Worm (Caenorhabditis elegans) whole organism, L4 larva: ENCODE results near the gene H37A05.2.
A peak's percentile ranks its signal among the peaks of the same experiment; 100 is the strongest.

Experiments
- D1046.2 ChIP-seq: fragments of 200-800 bp; sonication (Bioruptor generic); IDR thresholded peaks from 2 replicates; pipeline ENCODE4 v1.3.6; 2022; ENCODE audit warnings: missing genetic modification characterization, missing compliant biosample characterization
- F44E2.7 ChIP-seq: fragments of 200-800 bp; sonication (Bioruptor generic); IDR thresholded peaks from 2 replicates; pipeline ENCODE4 v2.1.2; 2022; ENCODE audit warnings: missing genetic modification characterization, missing compliant biosample characterization
- T20F7.1 ChIP-seq: fragments of 200-800 bp; sonication (Bioruptor generic); optimal IDR thresholded peaks from 2 replicates; lab custom pipeline; 2018; ENCODE audit warnings: mild to moderate bottlenecking, missing genetic modification characterization, missing compliant biosample characterization
- Y105C5A.15 ChIP-seq: fragments of 200-800 bp; sonication (Bioruptor generic); IDR thresholded peaks from 2 replicates; pipeline ENCODE4 v1.3.6; 2022; ENCODE audit warnings: missing genetic modification characterization, missing compliant biosample characterization
- Y5F2A.4 ChIP-seq: fragments of 200-800 bp; sonication (Bioruptor generic); optimal IDR thresholded peaks from 2 replicates; lab custom pipeline; 2018; ENCODE audit warnings: mild to moderate bottlenecking, missing genetic modification characterization, missing compliant biosample characterization
- Y75B8A.6 ChIP-seq: fragments of 200-800 bp; sonication (Bioruptor generic); IDR thresholded peaks from 2 replicates; pipeline ENCODE4 v1.3.6; 2022; ENCODE audit warnings: missing genetic modification reagents, missing genetic modification characterization, missing compliant biosample characterization
- aly-2 ChIP-seq: sonication (generic microtip); optimal IDR thresholded peaks from 2 replicates; lab custom pipeline; 2018; ENCODE audit warnings: missing biosample characterization, missing genetic modification characterization
- ceh-20 ChIP-seq: fragments of 200-800 bp; sonication (Bioruptor generic); IDR thresholded peaks from 2 replicates; pipeline ENCODE4 v1.3.6; 2022; ENCODE audit warnings: missing genetic modification reagents, missing genetic modification characterization, missing compliant biosample characterization
- ceh-32 ChIP-seq: sonication (generic microtip); optimal IDR thresholded peaks from 2 replicates; lab custom pipeline; 2016; ENCODE audit warnings: mild to moderate bottlenecking, missing genetic modification characterization, missing compliant biosample characterization; ENCODE audit not compliant: poor library complexity
- ces-1 ChIP-seq: fragments of 150-350 bp; sonication (generic microtip); optimal IDR thresholded peaks from 4 replicates; lab custom pipeline; 2014; ENCODE audit warnings: missing biosample characterization, missing genetic modification reagents, missing genetic modification characterization
- ctbp-1 ChIP-seq: fragments of 200-800 bp; sonication (Bioruptor generic); IDR thresholded peaks from 2 replicates; pipeline ENCODE4 v1.3.6; 2022; ENCODE audit warnings: missing genetic modification reagents, missing genetic modification characterization, missing compliant biosample characterization
- daf-12 ChIP-seq: fragments of 150-350 bp; optimal IDR thresholded peaks from 2 replicates; lab custom pipeline; 2014; ENCODE audit warnings: missing biosample characterization, missing genetic modification reagents, missing genetic modification characterization
- daf-19 ChIP-seq: fragments of 200-800 bp; sonication (Bioruptor generic); conservative IDR thresholded peaks from 2 replicates; pipeline ENCODE4 v1.3.6; 2022; ENCODE audit warnings: missing genetic modification characterization, missing compliant biosample characterization
- dmd-6 ChIP-seq: fragments of 200-800 bp; sonication (Bioruptor generic); IDR thresholded peaks from 2 replicates; pipeline ENCODE4 v1.3.6; 2022; ENCODE audit warnings: missing genetic modification reagents, missing genetic modification characterization, missing compliant biosample characterization
- dmd-8 ChIP-seq: fragments of 200-800 bp; sonication (Bioruptor generic); IDR thresholded peaks from 2 replicates; pipeline ENCODE4 v1.3.6; 2022; ENCODE audit warnings: missing genetic modification characterization, missing compliant biosample characterization
- dmd-9 ChIP-seq: fragments of 200-800 bp; sonication (Bioruptor generic); IDR thresholded peaks from 2 replicates; pipeline ENCODE4 v1.3.6; 2022; ENCODE audit warnings: missing genetic modification reagents, missing genetic modification characterization, missing compliant biosample characterization
- duxl-1 ChIP-seq: sonication (generic microtip); optimal IDR thresholded peaks from 2 replicates; lab custom pipeline; 2016; ENCODE audit warnings: mild to moderate bottlenecking, missing genetic modification characterization, moderate library complexity, missing compliant biosample characterization; ENCODE audit not compliant: poor library complexity
- dve-1 ChIP-seq: sonication (generic microtip); optimal IDR thresholded peaks from 2 replicates; lab custom pipeline; 2017; ENCODE audit warnings: antibody characterized with exemption, mild to moderate bottlenecking, missing genetic modification characterization, missing compliant biosample characterization; ENCODE audit not compliant: insufficient read depth
- egl-43 ChIP-seq: fragments of 200-800 bp; sonication (Bioruptor generic); IDR thresholded peaks from 2 replicates; pipeline ENCODE4 v1.3.6; 2022; ENCODE audit warnings: missing genetic modification reagents, missing genetic modification characterization, missing compliant biosample characterization
- fkh-10 ChIP-seq: fragments of 150-350 bp; optimal IDR thresholded peaks from 2 replicates; lab custom pipeline; 2014; ENCODE audit warnings: missing biosample characterization, missing genetic modification reagents, missing genetic modification characterization
- hlh-11 ChIP-seq: fragments of 200-800 bp; sonication (Bioruptor generic); optimal IDR thresholded peaks from 2 replicates; lab custom pipeline; 2018; ENCODE audit warnings: mild to moderate bottlenecking, missing genetic modification characterization, missing compliant biosample characterization
- hmg-1.1 ChIP-seq: fragments of 200-800 bp; sonication (Bioruptor generic); IDR thresholded peaks from 2 replicates; pipeline ENCODE4 v1.3.6; 2022; ENCODE audit warnings: missing genetic modification reagents, missing genetic modification characterization, missing compliant biosample characterization
- jun-1 ChIP-seq: fragments of 150-350 bp; optimal IDR thresholded peaks from 2 replicates; lab custom pipeline; 2014; ENCODE audit warnings: missing biosample characterization, missing genetic modification reagents, missing genetic modification characterization
- lim-7 ChIP-seq: fragments of 200-800 bp; sonication (Bioruptor generic); IDR thresholded peaks from 2 replicates; pipeline ENCODE4 v1.3.6; 2022; ENCODE audit warnings: missing genetic modification characterization, missing compliant biosample characterization
- lin-39 ChIP-seq: fragments of 150-350 bp; optimal IDR thresholded peaks from 2 replicates; lab custom pipeline; 2014; ENCODE audit warnings: missing biosample characterization, missing genetic modification reagents, missing genetic modification characterization
- lir-3 ChIP-seq: sonication (generic microtip); optimal IDR thresholded peaks from 2 replicates; lab custom pipeline; 2016; ENCODE audit warnings: mild to moderate bottlenecking, missing genetic modification characterization, missing compliant biosample characterization
- lsy-2 ChIP-seq, 2 experiments: fragments of 150-350 bp in 1 of 2; sonication (generic microtip) in 1 of 2; optimal IDR thresholded peaks; 2 replicates each; lab custom pipeline; 2014 to 2017; ENCODE audit warnings: missing biosample characterization in 2 of 2, missing genetic modification characterization in 2 of 2
- mdt-29 ChIP-seq: fragments of 200-800 bp; sonication (Bioruptor generic); IDR thresholded peaks from 2 replicates; pipeline ENCODE4 v1.3.6; 2022; ENCODE audit warnings: missing genetic modification reagents, missing genetic modification characterization, missing compliant biosample characterization
- mep-1 ChIP-seq: fragments of 150-350 bp; sonication (generic microtip); optimal IDR thresholded peaks from 3 replicates; lab custom pipeline; 2014; ENCODE audit warnings: missing biosample characterization, missing genetic modification characterization
- mxl-2 ChIP-seq: fragments of 200-800 bp; sonication (Bioruptor generic); conservative IDR thresholded peaks from 2 replicates; pipeline ENCODE4 v1.3.6; 2022; ENCODE audit warnings: missing genetic modification reagents, missing genetic modification characterization, missing compliant biosample characterization
- nhr-111 ChIP-seq: fragments of 200-800 bp; sonication (Bioruptor generic); optimal IDR thresholded peaks from 2 replicates; lab custom pipeline; 2018; ENCODE audit warnings: mild to moderate bottlenecking, missing genetic modification characterization, missing compliant biosample characterization
- nhr-237 ChIP-seq: sonication (generic microtip); optimal IDR thresholded peaks from 2 replicates; lab custom pipeline; 2017; ENCODE audit warnings: missing biosample characterization, missing genetic modification characterization
- nhr-28 ChIP-seq: fragments of 150-350 bp; optimal IDR thresholded peaks from 2 replicates; lab custom pipeline; 2014; ENCODE audit warnings: missing biosample characterization, missing genetic modification characterization
- nhr-48 ChIP-seq: sonication (generic microtip); optimal IDR thresholded peaks from 2 replicates; lab custom pipeline; 2016; ENCODE audit warnings: mild to moderate bottlenecking, missing genetic modification characterization, missing compliant biosample characterization
- nhr-6 ChIP-seq: fragments of 150-350 bp; optimal IDR thresholded peaks from 2 replicates; lab custom pipeline; 2014; ENCODE audit warnings: missing biosample characterization, missing genetic modification characterization
- nhr-77 ChIP-seq: fragments of 150-350 bp; optimal IDR thresholded peaks from 2 replicates; lab custom pipeline; 2014; ENCODE audit warnings: missing biosample characterization, missing genetic modification characterization
- php-3 ChIP-seq: fragments of 200-800 bp; sonication (Bioruptor generic); IDR thresholded peaks from 2 replicates; pipeline ENCODE4 v1.3.6; 2022; ENCODE audit warnings: missing genetic modification reagents, missing genetic modification characterization, missing compliant biosample characterization
- set-16 ChIP-seq: fragments of 200-800 bp; sonication (Bioruptor generic); IDR thresholded peaks from 2 replicates; pipeline ENCODE4 v1.3.6; 2022; ENCODE audit warnings: missing genetic modification reagents, missing genetic modification characterization, missing compliant biosample characterization
- tag-97 ChIP-seq: fragments of 200-800 bp; sonication (Bioruptor generic); IDR thresholded peaks from 2 replicates; pipeline ENCODE4 v1.3.6; 2022; ENCODE audit warnings: missing genetic modification characterization, missing compliant biosample characterization
- zfp-2 ChIP-seq: sonication (generic microtip); optimal IDR thresholded peaks from 2 replicates; lab custom pipeline; 2016; ENCODE audit warnings: mild to moderate bottlenecking, missing genetic modification characterization, missing compliant biosample characterization
- zip-11 ChIP-seq: fragments of 200-800 bp; sonication (Bioruptor generic); IDR thresholded peaks from 2 replicates; pipeline ENCODE4 v1.3.6; 2022; ENCODE audit warnings: missing genetic modification characterization, missing compliant biosample characterization
- ztf-11 ChIP-seq: fragments of 150-350 bp; optimal IDR thresholded peaks from 2 replicates; lab custom pipeline; 2014; ENCODE audit warnings: missing biosample characterization, missing genetic modification characterization

H37A05.2 gene

ce11 chrV:13653713-13654393 lies 19.8 kb upstream of the H37A05.2 start, which contains the start of gene lpin-1 (continued):
- TF ChIP-seq ceh-20 (GFP tag; lab: Robert Waterston, UW): no peak; the same call in 1 of the 2 replicates
- TF ChIP-seq tag-97 (GFP tag; lab: Robert Waterston, UW): no peak
- no peak for TF ChIP-seq zip-11 (GFP tag; lab: Robert Waterston, UW)
- no peak for TF ChIP-seq nhr-111 (GFP tag; lab: Kevin White, UChicago)
- no peak for TF ChIP-seq mxl-2 (GFP tag; lab: Robert Waterston, UW)
- no peak for TF ChIP-seq lin-39 (tag; lab: Kevin White, UChicago)
- TF ChIP-seq Y75B8A.6 (GFP tag; lab: Robert Waterston, UW): no peak
- peak; percentile 69 for TF ChIP-seq dve-1 (tag; lab: Kevin White, UChicago)
- TF ChIP-seq dmd-9: no peak
- no peak for TF ChIP-seq daf-12 (tag; lab: Kevin White, UChicago)
- TF ChIP-seq D1046.2 (GFP tag; lab: Robert Waterston, UW): no peak
- TF ChIP-seq hmg-1.1 (GFP tag; lab: Robert Waterston, UW): no peak
- TF ChIP-seq ztf-11: no peak
- TF ChIP-seq dmd-8 (GFP tag; lab: Robert Waterston, UW): no peak
- TF ChIP-seq daf-19: no peak
- TF ChIP-seq ces-1 (GFP tag; lab: Kevin White, UChicago): no peak
- TF ChIP-seq php-3 (GFP tag; lab: Robert Waterston, UW): no peak
- TF ChIP-seq lsy-2 (tag; optimal IDR thresholded peaks at IDR 0.05; lab: Kevin White, UChicago): peak in 1 of 2 experiments; percentile 8
- TF ChIP-seq dmd-6 (GFP tag; lab: Robert Waterston, UW): no peak; the same call in 1 of the 2 replicates
- TF ChIP-seq nhr-48 (tag; lab: Kevin White, UChicago): peak; percentile 47
- TF ChIP-seq lir-3: no peak
- TF ChIP-seq T20F7.1 (GFP tag; lab: Kevin White, UChicago): peak; percentile 0
- TF ChIP-seq egl-43 (GFP tag; lab: Robert Waterston, UW): no peak
- TF ChIP-seq mep-1 (tag; lab: Kevin White, UChicago): peak; percentile 40
- TF ChIP-seq Y105C5A.15 (GFP tag; lab: Robert Waterston, UW): no peak
- no peak for TF ChIP-seq nhr-6 (tag; lab: Kevin White, UChicago)
- TF ChIP-seq lim-7 (GFP tag; lab: Robert Waterston, UW): no peak
- TF ChIP-seq duxl-1 (tag; lab: Kevin White, UChicago): no peak
- TF ChIP-seq Y5F2A.4 (GFP tag; lab: Kevin White, UChicago): no peak
- no peak for TF ChIP-seq zfp-2
- no peak; the same call in 1 of the 2 replicates for TF ChIP-seq mdt-29 (GFP tag; lab: Robert Waterston, UW)
- TF ChIP-seq fkh-10 (GFP tag; lab: Kevin White, UChicago): no peak
- TF ChIP-seq nhr-237: no peak
- TF ChIP-seq ctbp-1 (GFP tag; lab: Robert Waterston, UW): no peak
- no peak for TF ChIP-seq ceh-32
- TF ChIP-seq jun-1 (tag; lab: Kevin White, UChicago): no peak
- no peak for TF ChIP-seq aly-2
- TF ChIP-seq F44E2.7 (GFP tag; lab: Robert Waterston, UW): no peak
- TF ChIP-seq, all 104 proteins: peak for 21

ce11 chrV:13652322-13652721 lies 18.3 kb upstream of the H37A05.2 start:
- TF ChIP-seq dmd-9 (no peak), T20F7.1 (GFP tag; lab: Kevin White, UChicago) (peak; percentile 47), nhr-28 (tag; lab: Kevin White, UChicago) (peak; percentile 64), hlh-11 (tag; lab: Kevin White, UChicago) (no peak), set-16 (GFP tag; lab: Robert Waterston, UW) (no peak), nhr-77 (tag; lab: Kevin White, UChicago) (peak; percentile 31)
- TF ChIP-seq, all 104 proteins: peak for 3
